Worm (Caenorhabditis elegans): ENCODE measurements around the gene clec-212.
A peak's percentile ranks its signal among the peaks of the same experiment; 100 is the strongest.

The clec-212 gene

ce11 chrV:7603404-7603803, 33.2 kb upstream of the clec-212 start, which contains the start of gene C50E3.11:
C50E3.11 (minus strand) TSS chrV:7603486.
- TF ChIP-seq mdl-1 (tag; optimal IDR thresholded peaks at IDR 0.05), result no peak
- no peak for TF ChIP-seq nhr-67 (tag; optimal IDR thresholded peaks at IDR 0.05)
- no peak for TF ChIP-seq ztf-11 (tag; optimal IDR thresholded peaks at IDR 0.05)
- no peak for TF ChIP-seq elt-2 (tag; optimal IDR thresholded peaks at IDR 0.05)
- no peak for TF ChIP-seq ceh-9 (tag; optimal IDR thresholded peaks at IDR 0.05)
- TF ChIP-seq mml-1 (tag; optimal IDR thresholded peaks at IDR 0.05), result no peak
- TF ChIP-seq unc-62 (GFP tag; optimal IDR thresholded peaks at IDR 0.05), result no peak
- no peak for TF ChIP-seq nhr-23 (tag; optimal IDR thresholded peaks at IDR 0.05)
- no peak for TF ChIP-seq lin-39 (tag; optimal IDR thresholded peaks at IDR 0.05)
- TF ChIP-seq lin-15B (tag; optimal IDR thresholded peaks at IDR 0.05), result no peak
- no peak for TF ChIP-seq nhr-11 (tag; optimal IDR thresholded peaks at IDR 0.05)
- no peak for TF ChIP-seq daf-12 (tag; optimal IDR thresholded peaks at IDR 0.05)
- TF ChIP-seq ZK546.5 (tag; optimal IDR thresholded peaks at IDR 0.05), result no peak
- TF ChIP-seq nhr-28 (tag; optimal IDR thresholded peaks at IDR 0.05), result no peak
- no peak for TF ChIP-seq unc-39 (tag; optimal IDR thresholded peaks at IDR 0.05)
- TF ChIP-seq pqm-1 (tag; optimal IDR thresholded peaks at IDR 0.05), result no peak

ce11 chrV:7601443-7601842, 31.3 kb upstream of the clec-212 start, which contains the start of gene scl-26:
scl-26 (minus strand) TSS chrV:7601543.
- TF ChIP-seq zag-1 (tag; optimal IDR thresholded peaks at IDR 0.05), result no peak
- TF ChIP-seq nhr-11 (tag; optimal IDR thresholded peaks at IDR 0.05), result no peak
- TF ChIP-seq fos-1 (tag; optimal IDR thresholded peaks at IDR 0.05), result no peak
- no peak for TF ChIP-seq nhr-237 (tag; optimal IDR thresholded peaks at IDR 0.05)
- TF ChIP-seq ztf-11 (tag; optimal IDR thresholded peaks at IDR 0.05), result no peak
- no peak for TF ChIP-seq ZK546.5 (tag; optimal IDR thresholded peaks at IDR 0.05)
- TF ChIP-seq nhr-43 (tag; optimal IDR thresholded peaks at IDR 0.05; ENCODE audit: poor library complexity, severe bottlenecking), result no peak
- TF ChIP-seq ceh-28 (tag; optimal IDR thresholded peaks at IDR 0.05), result no peak
- no peak for TF ChIP-seq unc-39 (tag; optimal IDR thresholded peaks at IDR 0.05)
- TF ChIP-seq elt-2 (tag; optimal IDR thresholded peaks at IDR 0.05), result no peak
- TF ChIP-seq lin-39 (tag; optimal IDR thresholded peaks at IDR 0.05), result no peak
- no peak for TF ChIP-seq hmg-11 (tag; optimal IDR thresholded peaks at IDR 0.05)
- no peak for TF ChIP-seq eor-1 (tag; optimal IDR thresholded peaks at IDR 0.05)
- TF ChIP-seq ama-1 (optimal IDR thresholded peaks at IDR 0.05), result no peak
- TF ChIP-seq nhr-28 (tag; optimal IDR thresholded peaks at IDR 0.05), result no peak
- no peak for TF ChIP-seq ztf-4 (tag; optimal IDR thresholded peaks at IDR 0.05)

- TF ChIP-seq fos-1 (tag; optimal IDR thresholded peaks at IDR 0.05) (no peak), nhr-237 (tag; optimal IDR thresholded peaks at IDR 0.05) (no peak), lin-39 (tag; optimal IDR thresholded peaks at IDR 0.05) (no peak), lsy-12 (tag; optimal IDR thresholded peaks at IDR 0.05) (no peak), ztf-11 (tag; optimal IDR thresholded peaks at IDR 0.05) (no peak), fkh-10 (GFP tag; optimal IDR thresholded peaks at IDR 0.05) (no peak), mdl-1 (tag; optimal IDR thresholded peaks at IDR 0.05) (no peak), ztf-4 (tag; optimal IDR thresholded peaks at IDR 0.05) (no peak), daf-12 (tag; optimal IDR thresholded peaks at IDR 0.05) (no peak), jun-1 (tag; optimal IDR thresholded peaks at IDR 0.05) (no peak), skn-1 (tag; optimal IDR thresholded peaks at IDR 0.05) (no peak), aly-2 (tag; optimal IDR thresholded peaks at IDR 0.05) (no peak)
Measured at ce11 chrV:7600149-7600548, 30.0 kb upstream of the clec-212 start, which contains the start of gene C50E3.9. C50E3.9 (minus strand) TSS chrV:7600249.

ce11 chrV:7598269-7598668, 28.1 kb upstream of the clec-212 start, which contains the start of gene C50E3.7:
C50E3.7 (minus strand) TSS chrV:7598369.
- TF ChIP-seq nhr-28 (tag; optimal IDR thresholded peaks at IDR 0.05) (no peak), nhr-76 (tag; optimal IDR thresholded peaks at IDR 0.05) (no peak), sea-2 (GFP tag; optimal IDR thresholded peaks at IDR 0.05) (no peak), nfya-1 (tag; optimal IDR thresholded peaks at IDR 0.05; ENCODE audit: insufficient read depth) (no peak)

- TF ChIP-seq sea-2 (GFP tag; optimal IDR thresholded peaks at IDR 0.05) (no peak), snpc-4 (tag; optimal IDR thresholded peaks at IDR 0.05) (peak; percentile 6)
Measured at ce11 chrV:7595132-7595531, 24.9 kb upstream of the clec-212 start.
